Worm (Caenorhabditis elegans): ENCODE measurements around the gene srh-48.

Gene srh-48

DNA sequence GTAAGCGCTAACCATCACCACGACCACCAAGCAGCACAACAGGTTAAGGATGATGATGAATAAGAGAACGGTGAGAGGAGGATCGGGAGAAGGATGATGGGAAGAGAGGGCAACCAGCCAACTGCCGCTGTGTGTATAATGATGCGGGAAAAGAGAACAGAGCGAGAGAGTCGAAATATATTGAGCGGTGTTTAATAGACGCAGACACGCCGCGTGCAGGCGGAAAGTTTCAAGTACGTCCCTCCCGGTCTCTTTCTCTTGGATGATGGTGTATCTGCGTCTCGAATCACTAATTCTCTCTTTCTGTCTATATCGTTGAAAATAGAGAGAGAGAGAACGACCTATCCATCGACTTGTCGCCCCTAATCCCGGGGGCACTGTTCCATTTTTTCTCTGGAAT, 23.2 kb upstream of the srh-48 start:
- TF ChIP-seq nhr-237 (tag; optimal IDR thresholded peaks at IDR 0.05) = no peak
- TF ChIP-seq irx-1 (tag; optimal IDR thresholded peaks at IDR 0.05) = no peak
- no peak for TF ChIP-seq tlp-1 (tag; optimal IDR thresholded peaks at IDR 0.05)
- peak; percentile 4 for TF ChIP-seq xbp-1 (tag; optimal IDR thresholded peaks at IDR 0.05)
- no peak for TF ChIP-seq fkh-10 (GFP tag; optimal IDR thresholded peaks at IDR 0.05)
- TF ChIP-seq fkh-4 (tag; optimal IDR thresholded peaks at IDR 0.05; ENCODE audit: borderline replicate concordance) = no peak
- TF ChIP-seq fkh-8 (tag; optimal IDR thresholded peaks at IDR 0.05) = no peak
- TF ChIP-seq grh-1 (GFP tag; IDR thresholded peaks at IDR 0.05) = no peak
- TF ChIP-seq skn-1 (tag; optimal IDR thresholded peaks at IDR 0.05) = peak; percentile 34
- no peak for TF ChIP-seq vab-15 (tag; optimal IDR thresholded peaks at IDR 0.05)
- no peak for TF ChIP-seq nhr-12 (tag; optimal IDR thresholded peaks at IDR 0.05)
- TF ChIP-seq snpc-4 (tag; optimal IDR thresholded peaks at IDR 0.05) = no peak
- no peak for TF ChIP-seq C04F5.9 (tag; optimal IDR thresholded peaks at IDR 0.05)
- no peak for TF ChIP-seq ets-5 (GFP tag; IDR thresholded peaks at IDR 0.05)
- no peak for TF ChIP-seq jun-1 (tag; optimal IDR thresholded peaks at IDR 0.05)
- no peak for TF ChIP-seq F16B12.6 (tag; optimal IDR thresholded peaks at IDR 0.05)
- TF ChIP-seq lin-35 (GFP tag; optimal IDR thresholded peaks at IDR 0.05) = peak; percentile 33 to 48
- TF ChIP-seq egl-27 (tag; optimal IDR thresholded peaks at IDR 0.05) = peak in 1 of 2 experiments; percentile 51
- TF ChIP-seq nhr-76 (tag; optimal IDR thresholded peaks at IDR 0.05) = no peak
- no peak for TF ChIP-seq isw-1 (GFP tag; IDR thresholded peaks at IDR 0.05)
- peak; percentile 65 for TF ChIP-seq nhr-71 (tag; optimal IDR thresholded peaks at IDR 0.05)
- peak; percentile 35 for TF ChIP-seq swsn-7 (tag; optimal IDR thresholded peaks at IDR 0.05)
- TF ChIP-seq ama-1 (optimal IDR thresholded peaks at IDR 0.05) = no peak
- TF ChIP-seq fos-1 (tag; optimal IDR thresholded peaks at IDR 0.05) = no peak
- TF ChIP-seq nhr-85 (tag) = peak; percentile 79
- no peak for TF ChIP-seq mef-2 (tag; optimal IDR thresholded peaks at IDR 0.05)
- no peak for TF ChIP-seq unc-98 (GFP tag; IDR thresholded peaks at IDR 0.05)
- TF ChIP-seq mdl-1 (tag; optimal IDR thresholded peaks at IDR 0.05) = peak in 1 of 2 experiments; percentile 60
- TF ChIP-seq ceh-82 (tag; optimal IDR thresholded peaks at IDR 0.05) = peak in 1 of 3 experiments; percentile 8
- no peak for TF ChIP-seq sptf-1 (tag; optimal IDR thresholded peaks at IDR 0.05)
- peak in 1 of 2 experiments; percentile 68 for TF ChIP-seq lsy-2 (tag; optimal IDR thresholded peaks at IDR 0.05)
- TF ChIP-seq unc-86 (tag; optimal IDR thresholded peaks at IDR 0.05) = no peak
- TF ChIP-seq nhr-90 (tag; optimal IDR thresholded peaks at IDR 0.05; ENCODE audit: poor library complexity) = peak; percentile 3
- TF ChIP-seq unc-62 (GFP tag; optimal IDR thresholded peaks at IDR 0.05) = no peak
- no peak for TF ChIP-seq aha-1 (tag; optimal IDR thresholded peaks at IDR 0.05)
- TF ChIP-seq lin-13 (GFP tag; optimal IDR thresholded peaks at IDR 0.05) = no peak
- TF ChIP-seq alr-1 (tag; optimal IDR thresholded peaks at IDR 0.05; ENCODE audit: borderline replicate concordance) = no peak
- TF ChIP-seq lir-3 (tag; optimal IDR thresholded peaks at IDR 0.05; ENCODE audit: poor library complexity) = no peak
- TF ChIP-seq pax-3 (tag; optimal IDR thresholded peaks at IDR 0.05) = no peak
- no peak for TF ChIP-seq dsc-1 (tag; optimal IDR thresholded peaks at IDR 0.05)
- no peak for TF ChIP-seq zag-1 (tag; optimal IDR thresholded peaks at IDR 0.05)
- no peak for TF ChIP-seq sox-4 (tag; optimal IDR thresholded peaks at IDR 0.05)
- TF ChIP-seq sup-37 (GFP tag; optimal IDR thresholded peaks at IDR 0.05) = no peak
- peak; percentile 38 for TF ChIP-seq nhr-77 (tag; optimal IDR thresholded peaks at IDR 0.05)
- no peak for TF ChIP-seq lin-39 (tag; optimal IDR thresholded peaks at IDR 0.05)
- TF ChIP-seq ztf-4 (tag; optimal IDR thresholded peaks at IDR 0.05) = no peak
- TF ChIP-seq rnt-1 (tag; optimal IDR thresholded peaks at IDR 0.05) = peak; percentile 50
- TF ChIP-seq ztf-11 (tag; optimal IDR thresholded peaks at IDR 0.05) = no peak
- peak; percentile 59 for TF ChIP-seq blmp-1 (tag; optimal IDR thresholded peaks at IDR 0.05)
- TF ChIP-seq elt-3 (tag; optimal IDR thresholded peaks at IDR 0.05) = peak in 1 of 6 experiments; percentile 60
- no peak for TF ChIP-seq hlh-17 (GFP tag; optimal IDR thresholded peaks at IDR 0.05; ENCODE audit: borderline replicate concordance)
- TF ChIP-seq lin-14 (GFP tag; optimal IDR thresholded peaks at IDR 0.05) = peak; percentile 91
- no peak for TF ChIP-seq ceh-8 (GFP tag; optimal IDR thresholded peaks at IDR 0.05)
